Worm (Caenorhabditis elegans) whole organism, L4 larva: ENCODE measurements around the gene F19G12.1.

ENCODE experiments used
- D1046.2 ChIP-seq: fragments of 200-800 bp; sonication (Bioruptor generic); IDR thresholded peaks from 2 replicates; pipeline ENCODE4 v1.3.6; 2022; ENCODE audit warnings: missing genetic modification characterization, missing compliant biosample characterization
- F10B5.3 ChIP-seq: sonication (generic microtip); optimal IDR thresholded peaks from 2 replicates; lab custom pipeline; 2016; ENCODE audit warnings: mild to moderate bottlenecking, missing genetic modification characterization, missing compliant biosample characterization
- F26F4.8 ChIP-seq: fragments of 200-800 bp; sonication (Bioruptor generic); conservative IDR thresholded peaks from 2 replicates; pipeline ENCODE4 v1.3.6; 2022; ENCODE audit warnings: missing genetic modification characterization, missing compliant biosample characterization
- T20F7.1 ChIP-seq: fragments of 200-800 bp; sonication (Bioruptor generic); optimal IDR thresholded peaks from 2 replicates; lab custom pipeline; 2018; ENCODE audit warnings: mild to moderate bottlenecking, missing genetic modification characterization, missing compliant biosample characterization
- Y105C5A.15 ChIP-seq: fragments of 200-800 bp; sonication (Bioruptor generic); IDR thresholded peaks from 2 replicates; pipeline ENCODE4 v1.3.6; 2022; ENCODE audit warnings: missing genetic modification characterization, missing compliant biosample characterization
- Y5F2A.4 ChIP-seq: fragments of 200-800 bp; sonication (Bioruptor generic); optimal IDR thresholded peaks from 2 replicates; lab custom pipeline; 2018; ENCODE audit warnings: mild to moderate bottlenecking, missing genetic modification characterization, missing compliant biosample characterization
- ZK337.2 ChIP-seq: fragments of 200-800 bp; sonication (Bioruptor generic); IDR thresholded peaks from 2 replicates; pipeline ENCODE4 v1.3.6; 2022; ENCODE audit warnings: missing genetic modification reagents, missing genetic modification characterization, missing compliant biosample characterization
- ZK546.5 ChIP-seq, 2 experiments: sonication (generic microtip); optimal IDR thresholded peaks; 2 replicates each; lab custom pipeline; 2017; ENCODE audit warnings: missing biosample characterization in 2 of 2, missing genetic modification characterization in 2 of 2
- aly-2 ChIP-seq: sonication (generic microtip); optimal IDR thresholded peaks from 2 replicates; lab custom pipeline; 2018; ENCODE audit warnings: missing biosample characterization, missing genetic modification characterization
- ama-1 ChIP-seq: fragments of 150-350 bp; optimal IDR thresholded peaks from 2 replicates; lab custom pipeline; 2014; ENCODE audit warnings: inconsistent platforms, mixed read lengths
- arid-1 ChIP-seq: fragments of 200-800 bp; sonication (Bioruptor generic); conservative IDR thresholded peaks from 2 replicates; pipeline ENCODE4 v1.3.6; 2022; ENCODE audit warnings: missing genetic modification reagents, missing genetic modification characterization, missing compliant biosample characterization
- ceh-44 ChIP-seq: fragments of 200-800 bp; sonication (Bioruptor generic); IDR thresholded peaks from 2 replicates; pipeline ENCODE4 v1.3.6; 2022; ENCODE audit warnings: missing genetic modification reagents, missing genetic modification characterization, missing compliant biosample characterization
- ceh-62 ChIP-seq: sonication (generic microtip); optimal IDR thresholded peaks from 2 replicates; lab custom pipeline; 2017; ENCODE audit warnings: missing biosample characterization, missing genetic modification characterization
- ceh-82 ChIP-seq: sonication (generic microtip); optimal IDR thresholded peaks from 2 replicates; lab custom pipeline; 2017; ENCODE audit warnings: missing biosample characterization, missing genetic modification characterization
- cey-2 ChIP-seq: sonication (generic microtip); optimal IDR thresholded peaks from 3 replicates; lab custom pipeline; 2017; ENCODE audit warnings: missing genetic modification characterization, mild to moderate bottlenecking, missing compliant biosample characterization, antibody characterized with exemption, borderline replicate concordance; ENCODE audit not compliant: insufficient read depth
- daf-12 ChIP-seq: fragments of 150-350 bp; optimal IDR thresholded peaks from 2 replicates; lab custom pipeline; 2014; ENCODE audit warnings: missing biosample characterization, missing genetic modification reagents, missing genetic modification characterization
- daf-16 ChIP-seq, 3 experiments: sonication (generic microtip); optimal IDR thresholded peaks; 2 replicates each; lab custom pipeline; 2016 to 2017; ENCODE audit warnings: missing genetic modification characterization in 3 of 3, missing genetic modification reagents in 3 of 3, mild to moderate bottlenecking in 2 of 3, missing compliant biosample characterization in 2 of 3, missing biosample characterization in 1 of 3, moderate library complexity in 1 of 3
- dmd-6 ChIP-seq: fragments of 200-800 bp; sonication (Bioruptor generic); IDR thresholded peaks from 2 replicates; pipeline ENCODE4 v1.3.6; 2022; ENCODE audit warnings: missing genetic modification reagents, missing genetic modification characterization, missing compliant biosample characterization
- dpl-1 ChIP-seq: fragments of 150-350 bp; optimal IDR thresholded peaks from 2 replicates; lab custom pipeline; 2014; ENCODE audit warnings: missing biosample characterization, missing genetic modification reagents, missing genetic modification characterization
- dve-1 ChIP-seq: sonication (generic microtip); optimal IDR thresholded peaks from 2 replicates; lab custom pipeline; 2017; ENCODE audit warnings: antibody characterized with exemption, mild to moderate bottlenecking, missing genetic modification characterization, missing compliant biosample characterization; ENCODE audit not compliant: insufficient read depth
- egl-27 ChIP-seq: sonication (generic microtip); optimal IDR thresholded peaks from 3 replicates; lab custom pipeline; 2017; ENCODE audit warnings: missing biosample characterization, missing genetic modification reagents, missing genetic modification characterization
- fos-1 ChIP-seq: fragments of 150-350 bp; optimal IDR thresholded peaks from 2 replicates; lab custom pipeline; 2014; ENCODE audit warnings: missing biosample characterization, missing genetic modification characterization
- hlh-11 ChIP-seq: fragments of 200-800 bp; sonication (Bioruptor generic); optimal IDR thresholded peaks from 2 replicates; lab custom pipeline; 2018; ENCODE audit warnings: mild to moderate bottlenecking, missing genetic modification characterization, missing compliant biosample characterization
- lim-7 ChIP-seq: fragments of 200-800 bp; sonication (Bioruptor generic); IDR thresholded peaks from 2 replicates; pipeline ENCODE4 v1.3.6; 2022; ENCODE audit warnings: missing genetic modification characterization, missing compliant biosample characterization
- lin-13 ChIP-seq: fragments of 150-350 bp; optimal IDR thresholded peaks from 2 replicates; lab custom pipeline; 2014; ENCODE audit warnings: missing biosample characterization, missing genetic modification reagents, missing genetic modification characterization
- lin-38 ChIP-seq: fragments of 200-800 bp; sonication (Bioruptor generic); IDR thresholded peaks from 2 replicates; pipeline ENCODE4 v1.3.6; 2022; ENCODE audit warnings: missing genetic modification reagents, missing genetic modification characterization, missing compliant biosample characterization
- lsy-2 ChIP-seq, 2 experiments: fragments of 150-350 bp in 1 of 2; sonication (generic microtip) in 1 of 2; optimal IDR thresholded peaks; 2 replicates each; lab custom pipeline; 2014 to 2017; ENCODE audit warnings: missing biosample characterization in 2 of 2, missing genetic modification characterization in 2 of 2
- mep-1 ChIP-seq: fragments of 150-350 bp; sonication (generic microtip); optimal IDR thresholded peaks from 3 replicates; lab custom pipeline; 2014; ENCODE audit warnings: missing biosample characterization, missing genetic modification characterization
- nhr-10 ChIP-seq: fragments of 150-350 bp; optimal IDR thresholded peaks from 2 replicates; lab custom pipeline; 2014; ENCODE audit warnings: missing biosample characterization, missing genetic modification characterization
- nhr-111 ChIP-seq: fragments of 200-800 bp; sonication (Bioruptor generic); optimal IDR thresholded peaks from 2 replicates; lab custom pipeline; 2018; ENCODE audit warnings: mild to moderate bottlenecking, missing genetic modification characterization, missing compliant biosample characterization
- nhr-237 ChIP-seq: sonication (generic microtip); optimal IDR thresholded peaks from 2 replicates; lab custom pipeline; 2017; ENCODE audit warnings: missing biosample characterization, missing genetic modification characterization
- nhr-25 ChIP-seq: sonication (generic microtip); optimal IDR thresholded peaks from 2 replicates; lab custom pipeline; 2017; ENCODE audit warnings: missing genetic modification characterization, mild to moderate bottlenecking, missing compliant biosample characterization, antibody characterized with exemption, moderate library complexity, borderline replicate concordance; ENCODE audit not compliant: insufficient read depth
- nhr-28 ChIP-seq: fragments of 150-350 bp; optimal IDR thresholded peaks from 2 replicates; lab custom pipeline; 2014; ENCODE audit warnings: missing biosample characterization, missing genetic modification characterization
- nhr-41 ChIP-seq: fragments of 200-800 bp; sonication (Bioruptor generic); IDR thresholded peaks from 2 replicates; pipeline ENCODE4 v1.3.6; 2022; ENCODE audit warnings: missing genetic modification reagents, missing genetic modification characterization, missing compliant biosample characterization
- nhr-77 ChIP-seq: fragments of 150-350 bp; optimal IDR thresholded peaks from 2 replicates; lab custom pipeline; 2014; ENCODE audit warnings: missing biosample characterization, missing genetic modification characterization
- pha-4 ChIP-seq, 2 experiments: fragments of 150-350 bp in 1 of 2; fragments of 200-800 bp in 1 of 2; sonication (Bioruptor generic) in 1 of 2; IDR thresholded peaks in 1 of 2; optimal IDR thresholded peaks in 1 of 2; 2 replicates each; pipeline versions ENCODE4 v1.3.6 to Lab custom; 2014 to 2022; ENCODE audit warnings: missing genetic modification characterization in 2 of 2, missing genetic modification reagents in 2 of 2, missing biosample characterization in 1 of 2, missing compliant biosample characterization in 1 of 2
- php-3 ChIP-seq: fragments of 200-800 bp; sonication (Bioruptor generic); IDR thresholded peaks from 2 replicates; pipeline ENCODE4 v1.3.6; 2022; ENCODE audit warnings: missing genetic modification reagents, missing genetic modification characterization, missing compliant biosample characterization
- rbr-2 ChIP-seq: sonication (generic microtip); optimal IDR thresholded peaks from 2 replicates; lab custom pipeline; 2016; ENCODE audit warnings: missing genotype, missing genetic modification characterization, missing compliant biosample characterization
- sdz-12 ChIP-seq: fragments of 200-800 bp; sonication (Bioruptor generic); optimal IDR thresholded peaks from 2 replicates; lab custom pipeline; 2018; ENCODE audit warnings: mild to moderate bottlenecking, missing genetic modification characterization, missing compliant biosample characterization
- set-16 ChIP-seq: fragments of 200-800 bp; sonication (Bioruptor generic); IDR thresholded peaks from 2 replicates; pipeline ENCODE4 v1.3.6; 2022; ENCODE audit warnings: missing genetic modification reagents, missing genetic modification characterization, missing compliant biosample characterization
- skn-1 ChIP-seq: fragments of 150-350 bp; optimal IDR thresholded peaks from 2 replicates; lab custom pipeline; 2014; ENCODE audit warnings: missing biosample characterization, missing genetic modification characterization
- snpc-1.2 ChIP-seq: fragments of 200-800 bp; sonication (Bioruptor generic); IDR thresholded peaks from 2 replicates; pipeline ENCODE4 v1.3.6; 2022; ENCODE audit warnings: missing genetic modification reagents, missing genetic modification characterization, missing compliant biosample characterization
- snpc-4 ChIP-seq: fragments of 150-350 bp; optimal IDR thresholded peaks from 2 replicates; lab custom pipeline; 2014; ENCODE audit warnings: missing biosample characterization, missing genetic modification characterization
- spr-1 ChIP-seq: sonication (generic microtip); optimal IDR thresholded peaks from 2 replicates; lab custom pipeline; 2016; ENCODE audit warnings: mild to moderate bottlenecking, missing genetic modification characterization, missing compliant biosample characterization
- tag-97 ChIP-seq: fragments of 200-800 bp; sonication (Bioruptor generic); IDR thresholded peaks from 2 replicates; pipeline ENCODE4 v1.3.6; 2022; ENCODE audit warnings: missing genetic modification characterization, missing compliant biosample characterization
- vab-7 ChIP-seq: fragments of 200-800 bp; sonication (Bioruptor generic); IDR thresholded peaks from 2 replicates; pipeline ENCODE4 v1.3.6; 2022; ENCODE audit warnings: missing genetic modification reagents, missing genetic modification characterization, missing compliant biosample characterization
- zfp-2 ChIP-seq: sonication (generic microtip); optimal IDR thresholded peaks from 2 replicates; lab custom pipeline; 2016; ENCODE audit warnings: mild to moderate bottlenecking, missing genetic modification characterization, missing compliant biosample characterization
- zip-11 ChIP-seq: fragments of 200-800 bp; sonication (Bioruptor generic); IDR thresholded peaks from 2 replicates; pipeline ENCODE4 v1.3.6; 2022; ENCODE audit warnings: missing genetic modification characterization, missing compliant biosample characterization
- ztf-11 ChIP-seq: fragments of 150-350 bp; optimal IDR thresholded peaks from 2 replicates; lab custom pipeline; 2014; ENCODE audit warnings: missing biosample characterization, missing genetic modification characterization
- ztf-7 ChIP-seq: fragments of 150-350 bp; optimal IDR thresholded peaks from 2 replicates; lab custom pipeline; 2014; ENCODE audit warnings: missing biosample characterization, missing genetic modification characterization

F19G12.1 gene

DNA sequence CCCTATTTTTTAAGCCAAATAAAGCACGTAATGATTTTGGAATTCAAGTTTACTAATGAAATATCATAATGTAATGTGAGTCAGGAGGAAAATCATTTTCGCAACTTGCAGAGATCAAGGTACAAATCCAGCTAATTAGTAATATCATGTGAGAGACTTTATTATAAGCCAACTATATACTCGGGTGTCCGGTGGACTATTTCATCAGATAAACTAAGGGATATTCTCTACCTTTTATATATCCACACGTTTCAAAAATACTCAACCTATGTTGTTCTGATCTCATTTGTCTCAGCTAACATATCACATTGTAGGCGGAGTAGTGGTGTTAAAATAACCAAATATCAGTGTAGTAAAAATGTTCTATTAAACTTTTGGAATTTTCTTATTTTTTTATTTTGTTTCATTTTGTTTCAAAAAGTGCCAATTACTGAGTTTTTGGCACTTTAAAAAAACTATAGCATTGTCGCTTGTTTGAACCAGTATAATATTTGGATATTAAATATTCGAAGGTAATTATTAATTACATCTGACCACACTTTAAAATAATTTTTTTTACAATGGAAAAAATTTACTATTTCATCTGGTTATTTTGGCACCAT is 41.3 kb upstream of the F19G12.1 start:
- no peak; the same call in 1 of the 2 replicates for TF ChIP-seq arid-1 (GFP tag; lab: Robert Waterston, UW)
- peak; percentile 93 for TF ChIP-seq ztf-7 (tag; lab: Kevin White, UChicago)
- TF ChIP-seq ZK337.2 (GFP tag; lab: Robert Waterston, UW): peak; percentile 79; the same call in 1 of the 2 replicates
- no peak for TF ChIP-seq ceh-62
- peak; percentile 90 for TF ChIP-seq vab-7 (GFP tag; lab: Robert Waterston, UW)
- no peak for TF ChIP-seq skn-1 (tag; lab: Kevin White, UChicago)
- peak; percentile 94 for TF ChIP-seq dve-1 (tag; lab: Kevin White, UChicago)
- TF ChIP-seq lin-38 (GFP tag; lab: Robert Waterston, UW): peak; percentile 72
- TF ChIP-seq nhr-111: no peak
- no peak for TF ChIP-seq ama-1
- TF ChIP-seq set-16: no peak
- no peak for TF ChIP-seq sdz-12 (GFP tag; lab: Kevin White, UChicago)
- TF ChIP-seq tag-97 (GFP tag; lab: Robert Waterston, UW): no peak
- peak; percentile 83 for TF ChIP-seq F10B5.3 (tag; lab: Kevin White, UChicago)
- 0 out of 2 replicates have a peak, but pooled peaks have one; percentile 32 for TF ChIP-seq ceh-44 (GFP tag; lab: Robert Waterston, UW)
- TF ChIP-seq snpc-4 (tag; lab: Kevin White, UChicago): no peak
- peak; percentile 99 for TF ChIP-seq mep-1 (tag; lab: Kevin White, UChicago)
- TF ChIP-seq dpl-1 (GFP tag; lab: Kevin White, UChicago): peak; percentile 58
- TF ChIP-seq ZK546.5 (tag; optimal IDR thresholded peaks at IDR 0.05; lab: Kevin White, UChicago): peak in 1 of 2 experiments; percentile 55
- TF ChIP-seq pha-4 (GFP tag; IDR thresholded peaks at IDR 0.05; lab: Robert Waterston, UW): peak; percentile 79
- no peak for TF ChIP-seq pha-4 (tag; optimal IDR thresholded peaks at IDR 0.05; lab: Kevin White, UChicago)
- peak; percentile 77 for TF ChIP-seq nhr-28 (tag; lab: Kevin White, UChicago)
- TF ChIP-seq nhr-77 (tag; lab: Kevin White, UChicago): peak; percentile 99
- no peak for TF ChIP-seq daf-12 (tag; lab: Kevin White, UChicago)
- no peak for TF ChIP-seq ceh-82
- TF ChIP-seq F26F4.8 (GFP tag; lab: Robert Waterston, UW): no peak
- TF ChIP-seq nhr-237 (tag; lab: Kevin White, UChicago): peak; percentile 78
- no peak for TF ChIP-seq D1046.2 (GFP tag; lab: Robert Waterston, UW)
- TF ChIP-seq nhr-41: no peak
- peak; percentile 65 for TF ChIP-seq cey-2 (tag; lab: Kevin White, UChicago)
- peak; percentile 73 for TF ChIP-seq nhr-25 (tag; lab: Kevin White, UChicago)
- peak; percentile 89 for TF ChIP-seq hlh-11 (tag; lab: Kevin White, UChicago)
- TF ChIP-seq ztf-11: no peak
- peak; percentile 88 for TF ChIP-seq T20F7.1 (GFP tag; lab: Kevin White, UChicago)
- TF ChIP-seq Y5F2A.4 (GFP tag; lab: Kevin White, UChicago): peak; percentile 61
- TF ChIP-seq fos-1 (tag; lab: Kevin White, UChicago): peak; percentile 66
- no peak for TF ChIP-seq zip-11
- TF ChIP-seq lin-13 (GFP tag; lab: Kevin White, UChicago): peak; percentile 95
- TF ChIP-seq Y105C5A.15 (GFP tag; lab: Robert Waterston, UW): 0 out of 2 replicates have a peak, but pooled peaks have one; percentile 66
- peak; percentile 92 to 93 for TF ChIP-seq lsy-2 (tag; optimal IDR thresholded peaks at IDR 0.05; lab: Kevin White, UChicago)
- peak; percentile 79 to 98 for TF ChIP-seq daf-16 (GFP tag; optimal IDR thresholded peaks at IDR 0.05; lab: Kevin White, UChicago)
- peak; percentile 82 for TF ChIP-seq daf-16 (tag; optimal IDR thresholded peaks at IDR 0.05; lab: Kevin White, UChicago)
- TF ChIP-seq snpc-1.2 (GFP tag; lab: Robert Waterston, UW): no peak
- peak; percentile 92 for TF ChIP-seq nhr-10 (tag; lab: Kevin White, UChicago)
- TF ChIP-seq lim-7 (GFP tag; lab: Robert Waterston, UW): no peak
- TF ChIP-seq aly-2 (tag; lab: Kevin White, UChicago): no peak
- TF ChIP-seq egl-27 (tag; lab: Kevin White, UChicago): no peak
- peak; percentile 65 for TF ChIP-seq zfp-2
- TF ChIP-seq rbr-2 (tag; lab: Kevin White, UChicago): peak; percentile 97
- TF ChIP-seq php-3 (GFP tag; lab: Robert Waterston, UW): peak; percentile 87
- peak; percentile 96 for TF ChIP-seq spr-1 (tag; lab: Kevin White, UChicago)
- peak; percentile 88 for TF ChIP-seq dmd-6
